Fruit fly (Drosophila melanogaster): Measurements from ENCODE around the gene CG44261.

- no peak for TF ChIP-seq salr (GFP tag; optimal IDR thresholded peaks at IDR 0.05)
- no peak for TF ChIP-seq fd59A (GFP tag; optimal IDR thresholded peaks at IDR 0.05)
- no peak for TF ChIP-seq vri (GFP tag; optimal IDR thresholded peaks at IDR 0.05)
- TF ChIP-seq CG34406 (GFP tag; optimal IDR thresholded peaks at IDR 0.05): no peak
- TF ChIP-seq Blimp-1 (GFP tag; optimal IDR thresholded peaks at IDR 0.05): no peak
- peak; percentile 38 for TF ChIP-seq CG6276 (GFP tag; optimal IDR thresholded peaks at IDR 0.05)
- TF ChIP-seq CG7368 (GFP tag; optimal IDR thresholded peaks at IDR 0.05): no peak
These were observed 27.0 kb downstream of the CG44261 start for dm6 chr3R:9380970-9381369.
